Fruit fly (Drosophila melanogaster) whole organism, wandering third instar larva: ENCODE data around the gene Fum1.

ENCODE experiments used
- Abd-B ChIP-seq: fragments of >200 bp; optimal IDR thresholded peaks from 2 replicates; lab custom pipeline; 2017; ENCODE audit warnings: missing biosample characterization, missing genetic modification characterization
- CG32264 ChIP-seq: fragments of 200-800 bp; sonication (Bioruptor generic); optimal IDR thresholded peaks from 2 replicates; lab custom pipeline; 2016; ENCODE audit warnings: missing biosample characterization, missing genetic modification characterization
- CG9705 ChIP-seq: fragments of 200-800 bp; sonication (Bioruptor generic); optimal IDR thresholded peaks from 2 replicates; lab custom pipeline; 2018; ENCODE audit warnings: missing biosample characterization, mild to moderate bottlenecking, missing genetic modification characterization
- CrebA ChIP-seq: fragments of 200-800 bp; sonication (Bioruptor generic); optimal IDR thresholded peaks from 2 replicates; lab custom pipeline; 2016; ENCODE audit warnings: missing biosample characterization, mild to moderate bottlenecking, missing genetic modification characterization, borderline replicate concordance
- Dfd ChIP-seq: fragments of >200 bp; optimal IDR thresholded peaks from 2 replicates; lab custom pipeline; 2017; ENCODE audit warnings: missing biosample characterization, missing genetic modification characterization
- GATAd ChIP-seq: sonication (Bioruptor generic); optimal IDR thresholded peaks from 2 replicates; lab custom pipeline; 2016; ENCODE audit warnings: missing biosample characterization, missing genetic modification characterization
- HLH106 ChIP-seq: fragments of 200-800 bp; optimal IDR thresholded peaks from 3 replicates; lab custom pipeline; 2019; ENCODE audit warnings: missing biosample characterization, mild to moderate bottlenecking, missing genetic modification characterization, moderate library complexity
- Hnf4 ChIP-seq: fragments of 200-800 bp; sonication (Bioruptor generic); optimal IDR thresholded peaks from 2 replicates; lab custom pipeline; 2016; ENCODE audit warnings: missing biosample characterization, mild to moderate bottlenecking, missing genetic modification characterization
- Hr78 ChIP-seq: fragments of >200 bp; optimal IDR thresholded peaks from 2 replicates; lab custom pipeline; 2017; ENCODE audit warnings: missing biosample characterization, missing genetic modification characterization
- Hr83 ChIP-seq: fragments of 200-300 bp; sonication (Bioruptor generic); optimal IDR thresholded peaks from 2 replicates; lab custom pipeline; 2016; ENCODE audit warnings: missing biosample characterization, mild to moderate bottlenecking, missing genetic modification characterization, moderate library complexity; ENCODE audit not compliant: poor library complexity, severe bottlenecking
- Jra ChIP-seq: sonication (Bioruptor generic); optimal IDR thresholded peaks from 2 replicates; lab custom pipeline; 2016; ENCODE audit warnings: missing biosample characterization, missing genetic modification characterization
- Mio ChIP-seq: sonication (Bioruptor generic); optimal IDR thresholded peaks from 2 replicates; lab custom pipeline; 2016; ENCODE audit warnings: missing biosample characterization, missing genetic modification characterization
- Myc ChIP-seq: fragments of >200 bp; optimal IDR thresholded peaks from 2 replicates; lab custom pipeline; 2017
- N ChIP-seq: fragments of >200 bp; optimal IDR thresholded peaks from 2 replicates; lab custom pipeline; 2018; ENCODE audit warnings: missing biosample characterization, missing external identifiers, missing genetic modification characterization
- OdsH ChIP-seq: fragments of 200-800 bp; sonication (Bioruptor generic); optimal IDR thresholded peaks from 2 replicates; lab custom pipeline; 2016; ENCODE audit warnings: missing biosample characterization, mild to moderate bottlenecking, missing genetic modification characterization
- Rel ChIP-seq, 2 experiments: fragments of 200-800 bp; sonication (Bioruptor generic) in 1 of 2; optimal IDR thresholded peaks; 2 replicates in 1 of 2; 3 replicates in 1 of 2; lab custom pipeline; 2016 to 2019; ENCODE audit warnings: mild to moderate bottlenecking in 2 of 2, missing biosample characterization in 2 of 2, missing genetic modification characterization in 2 of 2, moderate library complexity in 1 of 2
- Sp1 ChIP-seq: fragments of 200-800 bp; sonication (Bioruptor generic); optimal IDR thresholded peaks from 3 replicates; lab custom pipeline; 2019; ENCODE audit warnings: missing biosample characterization, mild to moderate bottlenecking, missing genetic modification characterization, moderate library complexity
- Vsx2 ChIP-seq: fragments of 200-300, 225-300 bp; sonication (Bioruptor generic); optimal IDR thresholded peaks from 2 replicates; lab custom pipeline; 2018; ENCODE audit warnings: missing biosample characterization, missing genetic modification characterization; ENCODE audit not compliant: partially characterized antibody
- br ChIP-seq: fragments of 200-800 bp; sonication (Bioruptor generic); optimal IDR thresholded peaks from 2 replicates; lab custom pipeline; 2016; ENCODE audit warnings: missing biosample characterization, missing genetic modification characterization
- brk ChIP-seq: fragments of 200-800 bp; sonication (Bioruptor generic); optimal IDR thresholded peaks from 2 replicates; lab custom pipeline; 2016; ENCODE audit warnings: missing biosample characterization, mild to moderate bottlenecking, missing genetic modification characterization
- dl ChIP-seq, 2 experiments: fragments of 175-275, 200-275 bp in 1 of 2; fragments of 200-275 bp in 1 of 2; sonication (Bioruptor generic); optimal IDR thresholded peaks; lab custom pipeline; 2018; ENCODE audit warnings: mild to moderate bottlenecking in 2 of 2, missing biosample characterization in 2 of 2, missing genetic modification characterization in 2 of 2, moderate library complexity in 2 of 2; ENCODE audit not compliant: partially characterized antibody in 2 of 2, insufficient read depth in 1 of 2
- dmrt93B ChIP-seq: fragments of 200-800 bp; sonication (Bioruptor generic); optimal IDR thresholded peaks from 2 replicates; lab custom pipeline; 2018; ENCODE audit warnings: missing biosample characterization, mild to moderate bottlenecking, missing genetic modification characterization
- ey ChIP-seq: fragments of 200-800 bp; sonication (Bioruptor generic); optimal IDR thresholded peaks from 2 replicates; lab custom pipeline; 2016; ENCODE audit warnings: missing biosample characterization, missing genetic modification characterization
- foxo ChIP-seq, 2 experiments: fragments of 200-800 bp; sonication (Bioruptor generic); optimal IDR thresholded peaks; 2 replicates in 1 of 2; 3 replicates in 1 of 2; lab custom pipeline; 2016 to 2017; ENCODE audit warnings: missing biosample characterization in 2 of 2, missing genetic modification characterization in 2 of 2
- fru ChIP-seq: fragments of 200-800 bp; sonication (Bioruptor generic); optimal IDR thresholded peaks from 3 replicates; lab custom pipeline; 2016; ENCODE audit warnings: missing biosample characterization, mild to moderate bottlenecking, missing genetic modification characterization
- h ChIP-seq: fragments of 200-800 bp; sonication (Bioruptor generic); optimal IDR thresholded peaks from 3 replicates; lab custom pipeline; 2016; ENCODE audit warnings: missing biosample characterization, mild to moderate bottlenecking, missing genetic modification characterization
- jim ChIP-seq: fragments of 175-275, 200-325 bp; sonication (Bioruptor generic); optimal IDR thresholded peaks from 2 replicates; lab custom pipeline; 2016; ENCODE audit warnings: missing biosample characterization, mild to moderate bottlenecking, missing genetic modification characterization
- lola ChIP-seq: fragments of >200 bp; optimal IDR thresholded peaks from 2 replicates; lab custom pipeline; 2017; ENCODE audit warnings: missing biosample characterization, missing genetic modification characterization
- pan ChIP-seq: fragments of >200 bp; optimal IDR thresholded peaks from 2 replicates; lab custom pipeline; 2017
- psq ChIP-seq: fragments of 200-800 bp; sonication (Bioruptor generic); optimal IDR thresholded peaks from 3 replicates; lab custom pipeline; 2017; ENCODE audit warnings: missing biosample characterization, mild to moderate bottlenecking, missing genetic modification characterization, moderate library complexity
- rgr ChIP-seq: fragments of 200-800 bp; sonication (Bioruptor generic); optimal IDR thresholded peaks from 3 replicates; lab custom pipeline; 2016; ENCODE audit warnings: missing biosample characterization, mild to moderate bottlenecking, missing genetic modification characterization
- sage ChIP-seq: fragments of 200-800 bp; sonication (Bioruptor generic); optimal IDR thresholded peaks from 2 replicates; lab custom pipeline; 2016; ENCODE audit warnings: missing biosample characterization, mild to moderate bottlenecking, missing genetic modification characterization
- sv ChIP-seq: fragments of 200-800 bp; sonication (Bioruptor generic); optimal IDR thresholded peaks from 3 replicates; lab custom pipeline; 2016; ENCODE audit warnings: missing biosample characterization, missing genetic modification characterization
- tai ChIP-seq: sonication (Bioruptor generic); optimal IDR thresholded peaks from 2 replicates; lab custom pipeline; 2016; ENCODE audit warnings: missing biosample characterization, missing genetic modification characterization
- usp ChIP-seq: fragments of >200 bp; optimal IDR thresholded peaks from 2 replicates; lab custom pipeline; 2017; ENCODE audit warnings: missing biosample characterization, missing genetic modification characterization
- woc ChIP-seq: sonication (Bioruptor generic); optimal IDR thresholded peaks from 2 replicates; lab custom pipeline; 2016; ENCODE audit warnings: missing biosample characterization, mild to moderate bottlenecking, missing genetic modification characterization

Fum1 gene

dm6 chrX:6709252-6710037 is 31.2 kb downstream of the Fum1 start:
- TF ChIP-seq jim (GFP tag; lab: Kevin White, UChicago) (no peak), sv (GFP tag; lab: Kevin White, UChicago) (no peak), Hnf4 (GFP tag; lab: Kevin White, UChicago) (no peak), br (GFP tag; lab: Kevin White, UChicago) (no peak), dl (GFP tag; optimal IDR thresholded peaks at IDR 0.05; lab: Kevin White, UChicago; ENCODE audit: insufficient read depth in 1 of 2, partially characterized antibody in 2 of 2) (no peak)
- TF ChIP-seq, all 38 proteins: peak for 0

- no peak for TF ChIP-seq CG9705 (GFP tag; lab: Kevin White, UChicago)
Measured at dm6 chrX:6710258-6710657, 32.0 kb downstream of the Fum1 start.

- TF ChIP-seq N (GFP tag; lab: Kevin White, UChicago) (no peak), tai (GFP tag; lab: Kevin White, UChicago) (no peak), Hnf4 (GFP tag; lab: Kevin White, UChicago) (no peak), CG9705 (GFP tag; lab: Kevin White, UChicago) (no peak), usp (GFP tag; lab: Kevin White, UChicago) (no peak), ey (GFP tag; lab: Kevin White, UChicago) (no peak), foxo (GFP tag; optimal IDR thresholded peaks at IDR 0.05; lab: Kevin White, UChicago) (no peak), brk (GFP tag; lab: Kevin White, UChicago) (no peak), Mio (GFP tag; lab: Kevin White, UChicago) (no peak), lola (GFP tag; lab: Kevin White, UChicago) (no peak), psq (no peak), sage (GFP tag; lab: Kevin White, UChicago) (no peak), fru (GFP tag; lab: Kevin White, UChicago) (no peak), jim (GFP tag; lab: Kevin White, UChicago) (no peak), Rel (GFP tag; optimal IDR thresholded peaks at IDR 0.05; lab: Kevin White, UChicago) (no peak), Rel (tag; optimal IDR thresholded peaks at IDR 0.05; lab: Kevin White, UChicago) (no peak), Hr78 (GFP tag; lab: Kevin White, UChicago) (no peak), dl (GFP tag; optimal IDR thresholded peaks at IDR 0.05; lab: Kevin White, UChicago; ENCODE audit: insufficient read depth in 1 of 2, partially characterized antibody in 2 of 2) (no peak), Vsx2 (GFP tag; lab: Kevin White, UChicago) (no peak), Myc (lab: Kevin White, UChicago) (no peak)
Measured at dm6 chrX:6710665-6711064, 32.4 kb downstream of the Fum1 start.

dm6 chrX:6711295-6711694 is 33.1 kb downstream of the Fum1 start:
- TF ChIP-seq tai (GFP tag; lab: Kevin White, UChicago) (peak; percentile 0), pan (no peak), Jra (no peak), woc (GFP tag; lab: Kevin White, UChicago) (peak; percentile 7), h (GFP tag; lab: Kevin White, UChicago) (peak; percentile 63), fru (GFP tag; lab: Kevin White, UChicago) (peak; percentile 76), GATAd (GFP tag; lab: Kevin White, UChicago) (no peak), Hr83 (GFP tag; lab: Kevin White, UChicago) (no peak), CG32264 (GFP tag; lab: Kevin White, UChicago) (peak; percentile 16), CG9705 (GFP tag; lab: Kevin White, UChicago) (no peak), Hr78 (GFP tag; lab: Kevin White, UChicago) (no peak), Mio (GFP tag; lab: Kevin White, UChicago) (no peak), OdsH (peak; percentile 58), HLH106 (tag; lab: Kevin White, UChicago) (peak; percentile 47), Rel (GFP tag; optimal IDR thresholded peaks at IDR 0.05; lab: Kevin White, UChicago) (no peak), Rel (tag; optimal IDR thresholded peaks at IDR 0.05; lab: Kevin White, UChicago) (no peak), ey (GFP tag; lab: Kevin White, UChicago) (peak; percentile 74), N (GFP tag; lab: Kevin White, UChicago) (no peak), usp (GFP tag; lab: Kevin White, UChicago) (no peak), foxo (GFP tag; optimal IDR thresholded peaks at IDR 0.05; lab: Kevin White, UChicago) (peak in 1 of 2 experiments; percentile 69), Sp1 (GFP tag; lab: Kevin White, UChicago) (peak; percentile 53), rgr (GFP tag; lab: Kevin White, UChicago) (peak; percentile 62), lola (GFP tag; lab: Kevin White, UChicago) (no peak), Dfd (GFP tag; lab: Kevin White, UChicago) (no peak), sv (GFP tag; lab: Kevin White, UChicago) (peak; percentile 58), CrebA (GFP tag; lab: Kevin White, UChicago) (no peak), psq (peak; percentile 55), br (GFP tag; lab: Kevin White, UChicago) (peak; percentile 40), dmrt93B (GFP tag; lab: Kevin White, UChicago) (peak; percentile 22), Abd-B (GFP tag; lab: Kevin White, UChicago) (no peak)
